Fruit fly (Drosophila melanogaster) whole organism: ENCODE results near the gene CG43083.

Source experiments
- CG8478 ChIP-seq: fragments of >200 bp; optimal IDR thresholded peaks from 2 replicates; lab custom pipeline; 2018; ENCODE audit warnings: inconsistent platforms
- pan ChIP-seq: fragments of >200 bp; optimal IDR thresholded peaks from 2 replicates; lab custom pipeline; 2017
- usp ChIP-seq: fragments of >200 bp; optimal IDR thresholded peaks from 2 replicates; lab custom pipeline; 2017; ENCODE audit warnings: missing biosample characterization, missing genetic modification characterization, mixed read lengths

DNA sequence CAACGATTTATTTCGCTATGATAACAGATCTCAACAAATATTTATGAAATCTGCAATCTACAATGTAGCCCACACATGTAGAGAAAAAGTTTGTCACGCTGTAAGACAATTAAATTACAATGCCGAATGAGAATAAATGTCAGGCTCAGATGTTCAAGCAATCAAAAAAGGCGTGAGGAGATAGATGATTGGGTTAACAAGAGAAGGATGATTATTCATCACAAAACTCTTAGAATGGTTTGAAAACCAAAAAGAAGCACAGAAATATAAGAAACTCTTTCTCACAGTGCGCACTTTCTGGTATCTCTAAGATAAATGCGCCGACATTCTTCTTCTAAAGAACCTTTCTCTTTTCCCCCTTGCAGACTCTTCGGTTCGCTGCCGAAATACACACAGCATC is 48.3 kb upstream of the CG43083 start:
- TF ChIP-seq CG8478 (lab: Kevin White, UChicago) (no peak), pan (lab: Kevin White, UChicago) (no peak), usp (GFP tag; lab: Kevin White, UChicago) (no peak)
